Worm (Caenorhabditis elegans) whole organism, young adult: ENCODE measurements around the gene shc-3.

Source experiments
- B0035.1 ChIP-seq: sonication (generic microtip); optimal IDR thresholded peaks from 2 replicates; lab custom pipeline; 2016; ENCODE audit warnings: missing genetic modification characterization, mild to moderate bottlenecking, missing compliant biosample characterization, missing genotype, missing genetic modification reagents
- B0261.1 ChIP-seq: sonication (generic microtip); optimal IDR thresholded peaks from 2 replicates; lab custom pipeline; 2016; ENCODE audit warnings: mild to moderate bottlenecking, missing genetic modification characterization, moderate library complexity, missing compliant biosample characterization
- D2030.7 ChIP-seq: fragments of 200-800 bp; sonication (Bioruptor generic); IDR thresholded peaks from 2 replicates; pipeline ENCODE4 v1.3.6; 2022; ENCODE audit warnings: missing genetic modification reagents, missing genetic modification characterization, missing compliant biosample characterization
- F52B5.7 ChIP-seq: sonication (generic microtip); optimal IDR thresholded peaks from 2 replicates; lab custom pipeline; 2016; ENCODE audit warnings: mild to moderate bottlenecking, missing genetic modification characterization, missing compliant biosample characterization
- Y95B8A.8 ChIP-seq: fragments of 200-800 bp; sonication (Bioruptor generic); IDR thresholded peaks from 2 replicates; pipeline ENCODE4 v1.3.6; 2022; ENCODE audit warnings: missing genetic modification reagents, missing genetic modification characterization, missing compliant biosample characterization
- ZK185.1 ChIP-seq: sonication (generic microtip); optimal IDR thresholded peaks from 2 replicates; lab custom pipeline; 2016; ENCODE audit warnings: mild to moderate bottlenecking, missing genetic modification characterization, missing compliant biosample characterization; ENCODE audit not compliant: poor library complexity, severe bottlenecking
- ama-1 ChIP-seq, 3 experiments: fragments of 150-350 bp in 1 of 3; sonication (generic microtip) in 2 of 3; optimal IDR thresholded peaks; 2 replicates each; lab custom pipeline; 2014 to 2018; ENCODE audit warnings: missing biosample characterization in 2 of 3, missing genetic modification characterization in 2 of 3, missing genetic modification reagents in 2 of 3
- aptf-2 ChIP-seq: fragments of 200-800 bp; sonication (Bioruptor generic); conservative IDR thresholded peaks from 2 replicates; pipeline ENCODE4 v1.3.6; 2022; ENCODE audit warnings: missing genetic modification reagents, missing genetic modification characterization, missing compliant biosample characterization
- attf-3 ChIP-seq: fragments of 200-800 bp; sonication (Bioruptor generic); conservative IDR thresholded peaks from 2 replicates; pipeline ENCODE4 v1.3.6; 2022; ENCODE audit warnings: missing genetic modification reagents, missing genetic modification characterization, missing compliant biosample characterization
- attf-5 ChIP-seq: fragments of 200-800 bp; sonication (Bioruptor generic); optimal IDR thresholded peaks from 2 replicates; lab custom pipeline; 2018; ENCODE audit warnings: mild to moderate bottlenecking, missing genetic modification characterization, missing compliant biosample characterization
- attf-6 ChIP-seq: fragments of 200-800 bp; sonication (Bioruptor generic); IDR thresholded peaks from 2 replicates; pipeline ENCODE4 v1.3.6; 2022; ENCODE audit warnings: missing genetic modification reagents, missing genetic modification characterization, missing compliant biosample characterization
- bed-2 ChIP-seq: fragments of 200-800 bp; sonication (Bioruptor generic); IDR thresholded peaks from 2 replicates; pipeline ENCODE4 v1.3.6; 2022; ENCODE audit warnings: missing genetic modification reagents, missing genetic modification characterization, missing compliant biosample characterization
- cebp-2 ChIP-seq: fragments of 200-800 bp; sonication (Bioruptor generic); IDR thresholded peaks from 2 replicates; pipeline ENCODE4 v1.3.6; 2022; ENCODE audit warnings: missing genetic modification characterization, missing compliant biosample characterization
- ceh-40 ChIP-seq: fragments of 200-800 bp; sonication (Bioruptor generic); IDR thresholded peaks from 2 replicates; pipeline ENCODE4 v1.3.6; 2022; ENCODE audit warnings: missing genetic modification characterization, missing compliant biosample characterization
- die-1 ChIP-seq: sonication (generic microtip); optimal IDR thresholded peaks from 2 replicates; lab custom pipeline; 2016; ENCODE audit warnings: missing genotype, mild to moderate bottlenecking, missing genetic modification characterization, missing compliant biosample characterization
- egl-18 ChIP-seq: fragments of 200-800 bp; sonication (Bioruptor generic); IDR thresholded peaks from 2 replicates; pipeline ENCODE4 v1.3.6; 2022; ENCODE audit warnings: missing genetic modification reagents, missing genetic modification characterization, missing compliant biosample characterization
- egl-44 ChIP-seq: fragments of 200-800 bp; sonication (Bioruptor generic); IDR thresholded peaks from 2 replicates; pipeline ENCODE4 v1.3.6; 2022; ENCODE audit warnings: missing genetic modification reagents, missing genetic modification characterization, missing compliant biosample characterization
- ets-4 ChIP-seq: fragments of 200-800 bp; sonication (Bioruptor generic); optimal IDR thresholded peaks from 2 replicates; lab custom pipeline; 2018; ENCODE audit warnings: mild to moderate bottlenecking, missing genetic modification characterization, missing compliant biosample characterization
- hlh-12 ChIP-seq: sonication (generic microtip); optimal IDR thresholded peaks from 2 replicates; lab custom pipeline; 2016; ENCODE audit warnings: missing genetic modification characterization, missing compliant biosample characterization
- hsf-1 ChIP-seq: fragments of 200-800 bp; sonication (Bioruptor generic); IDR thresholded peaks from 2 replicates; pipeline ENCODE4 v1.3.6; 2022; ENCODE audit warnings: missing genetic modification reagents, missing genetic modification characterization, missing compliant biosample characterization
- lin-26 ChIP-seq: fragments of 200-800 bp; sonication (Bioruptor generic); IDR thresholded peaks from 2 replicates; pipeline ENCODE4 v1.3.6; 2022; ENCODE audit warnings: missing genetic modification reagents, missing genetic modification characterization, missing compliant biosample characterization
- lin-54 ChIP-seq: fragments of 200-800 bp; sonication (Bioruptor generic); optimal IDR thresholded peaks from 2 replicates; lab custom pipeline; 2018; ENCODE audit warnings: mild to moderate bottlenecking, missing genetic modification characterization, missing compliant biosample characterization
- madf-3 ChIP-seq: fragments of 200-800 bp; sonication (Bioruptor generic); IDR thresholded peaks from 2 replicates; pipeline ENCODE4 v1.3.6; 2022; ENCODE audit warnings: missing genetic modification reagents, missing genetic modification characterization, missing compliant biosample characterization
- mel-28 ChIP-seq: sonication (generic microtip); optimal IDR thresholded peaks from 2 replicates; lab custom pipeline; 2016; ENCODE audit warnings: borderline replicate concordance, mild to moderate bottlenecking, missing genetic modification characterization, missing compliant biosample characterization
- nfya-2 ChIP-seq: fragments of 200-800 bp; sonication (Bioruptor generic); IDR thresholded peaks from 2 replicates; pipeline ENCODE4 v1.3.6; 2022; ENCODE audit warnings: missing genetic modification reagents, missing genetic modification characterization, missing compliant biosample characterization
- nhr-120 ChIP-seq: fragments of 200-800 bp; sonication (Bioruptor generic); IDR thresholded peaks from 2 replicates; pipeline ENCODE4 v1.3.6; 2022; ENCODE audit warnings: missing genetic modification characterization, missing compliant biosample characterization
- nhr-80 ChIP-seq: sonication (generic microtip); optimal IDR thresholded peaks from 2 replicates; lab custom pipeline; 2016; ENCODE audit warnings: missing genetic modification characterization, missing compliant biosample characterization
- pbrm-1 ChIP-seq: fragments of 200-800 bp; sonication (Bioruptor generic); IDR thresholded peaks from 2 replicates; pipeline ENCODE4 v1.3.6; 2022; ENCODE audit warnings: missing genetic modification reagents, missing genetic modification characterization, missing compliant biosample characterization
- rcor-1 ChIP-seq: fragments of 200-800 bp; sonication (Bioruptor generic); IDR thresholded peaks from 2 replicates; pipeline ENCODE4 v1.3.6; 2022; ENCODE audit warnings: missing genetic modification reagents, missing genetic modification characterization, missing compliant biosample characterization
- rpc-1 ChIP-seq, 2 experiments: fragments of 150-350 bp in 1 of 2; sonication (generic microtip) in 1 of 2; optimal IDR thresholded peaks; 2 replicates each; lab custom pipeline; 2014 to 2018; ENCODE audit warnings: missing biosample characterization in 1 of 2, missing genetic modification characterization in 1 of 2, missing genetic modification reagents in 1 of 2, missing genotype in 1 of 2
- snpc-3.4 ChIP-seq: sonication (generic microtip); optimal IDR thresholded peaks from 2 replicates; lab custom pipeline; 2017; ENCODE audit warnings: missing genetic modification characterization, mild to moderate bottlenecking, missing compliant biosample characterization, antibody characterized with exemption, moderate library complexity, missing genotype, missing genetic modification reagents
- snpc-4 ChIP-seq, 5 experiments: fragments of 150-350 bp in 1 of 5; sonication (generic microtip) in 4 of 5; optimal IDR thresholded peaks; 2 replicates each; lab custom pipeline; 2014 to 2018; ENCODE audit warnings: missing genetic modification characterization in 5 of 5, missing biosample characterization in 3 of 5, antibody characterized with exemption in 2 of 5, mild to moderate bottlenecking in 2 of 5, missing compliant biosample characterization in 2 of 5, missing genotype in 2 of 5, moderate library complexity in 2 of 5, missing genetic modification reagents in 1 of 5
- tbp1 ChIP-seq: fragments of 200-800 bp; sonication (Bioruptor generic); optimal IDR thresholded peaks from 2 replicates; lab custom pipeline; 2018; ENCODE audit warnings: mild to moderate bottlenecking, missing genetic modification characterization, missing compliant biosample characterization
- tbx-9 ChIP-seq: sonication (generic microtip); optimal IDR thresholded peaks from 2 replicates; lab custom pipeline; 2016; ENCODE audit warnings: borderline replicate concordance, missing genetic modification characterization, inconsistent platforms, missing compliant biosample characterization
- tlf-1 ChIP-seq: fragments of 200-800 bp; sonication (Bioruptor generic); optimal IDR thresholded peaks from 2 replicates; lab custom pipeline; 2018; ENCODE audit warnings: mild to moderate bottlenecking, missing genetic modification characterization, missing compliant biosample characterization
- zim-3 ChIP-seq: sonication (generic microtip); optimal IDR thresholded peaks from 2 replicates; lab custom pipeline; 2017; ENCODE audit warnings: mild to moderate bottlenecking, missing genetic modification characterization, moderate library complexity, missing compliant biosample characterization
- ztf-18 ChIP-seq: sonication (generic microtip); optimal IDR thresholded peaks from 2 replicates; lab custom pipeline; 2016; ENCODE audit warnings: missing genotype, mild to moderate bottlenecking, missing genetic modification characterization, missing compliant biosample characterization
- ztf-22 ChIP-seq: fragments of 200-800 bp; sonication (Bioruptor generic); optimal IDR thresholded peaks from 2 replicates; lab custom pipeline; 2018; ENCODE audit warnings: mild to moderate bottlenecking, missing genetic modification characterization, moderate library complexity, missing compliant biosample characterization
- ztf-25 ChIP-seq: fragments of 200-800 bp; sonication (Bioruptor generic); IDR thresholded peaks from 2 replicates; pipeline ENCODE4 v1.3.6; 2022; ENCODE audit warnings: missing genetic modification reagents, missing genetic modification characterization, missing compliant biosample characterization

Gene shc-3

DNA sequence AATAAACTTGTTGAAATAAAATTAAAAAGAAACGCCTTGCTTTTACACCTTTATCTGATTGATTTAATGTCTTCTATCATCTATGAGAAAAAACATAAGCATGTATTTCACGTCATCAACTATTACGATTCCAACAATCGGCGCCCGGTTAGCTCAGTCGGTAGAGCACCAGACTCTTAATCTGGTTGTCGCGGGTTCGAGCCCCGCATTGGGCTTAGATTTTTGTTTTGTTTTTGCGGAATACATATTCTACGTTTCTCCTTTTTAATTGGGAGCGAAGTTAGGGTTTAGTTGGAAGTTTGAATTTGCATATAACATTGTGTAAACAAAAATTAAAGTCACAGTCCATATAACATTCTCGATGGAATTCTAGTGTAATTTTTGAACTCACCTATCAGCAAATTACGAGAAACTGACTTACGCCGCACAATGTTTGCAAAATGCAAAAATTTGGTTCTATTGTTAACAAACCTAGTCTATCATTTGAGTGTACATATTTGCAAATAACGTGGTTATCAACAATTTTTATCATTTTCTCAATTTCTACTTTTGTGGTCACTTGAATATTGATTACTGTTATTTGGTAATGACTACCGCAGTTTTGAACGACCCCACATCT is at the start of gene shc-3:
TSS of gene shc-3 (plus strand) at position 484 of the 619 bp plus-strand sequence.
- TF ChIP-seq die-1 (tag; lab: Kevin White, UChicago) (peak; percentile 41), hsf-1 (GFP tag; lab: Robert Waterston, UW) (no peak), egl-18 (no peak), lin-26 (GFP tag; lab: Robert Waterston, UW) (peak; percentile 73), nhr-80 (tag; lab: Kevin White, UChicago) (peak; percentile 4), ceh-40 (GFP tag; lab: Robert Waterston, UW) (no peak), hlh-12 (tag; lab: Kevin White, UChicago) (no peak), snpc-3.4 (tag; lab: Kevin White, UChicago) (peak; percentile 49), egl-44 (GFP tag; lab: Robert Waterston, UW) (no peak), rcor-1 (GFP tag; lab: Robert Waterston, UW) (no peak), nhr-120 (GFP tag; lab: Robert Waterston, UW) (no peak), attf-5 (GFP tag; lab: Kevin White, UChicago) (no peak), lin-54 (GFP tag; lab: Kevin White, UChicago) (no peak), D2030.7 (GFP tag; lab: Robert Waterston, UW) (peak; percentile 54), ztf-22 (GFP tag; lab: Kevin White, UChicago) (no peak), nfya-2 (GFP tag; lab: Robert Waterston, UW) (no peak), ets-4 (no peak), rpc-1 (optimal IDR thresholded peaks at IDR 0.05; lab: Kevin White, UChicago) (peak; percentile 74), rpc-1 (tag; optimal IDR thresholded peaks at IDR 0.05; lab: Kevin White, UChicago) (peak; percentile 86), ztf-18 (tag; lab: Kevin White, UChicago) (peak; percentile 16), F52B5.7 (no peak), madf-3 (GFP tag; lab: Robert Waterston, UW) (no peak), snpc-4 (GFP tag; optimal IDR thresholded peaks at IDR 0.05; lab: Kevin White, UChicago) (no peak), snpc-4 (tag; optimal IDR thresholded peaks at IDR 0.05; lab: Kevin White, UChicago) (peak in 1 of 4 experiments; percentile 66), mel-28 (tag; lab: Kevin White, UChicago) (no peak), zim-3 (tag; lab: Kevin White, UChicago) (no peak), B0261.1 (tag; lab: Kevin White, UChicago) (peak; percentile 69), tbx-9 (tag; lab: Kevin White, UChicago) (no peak), ZK185.1 (tag; lab: Kevin White, UChicago) (peak; percentile 33), tbp1 (GFP tag; lab: Kevin White, UChicago) (peak; percentile 92), pbrm-1 (GFP tag; lab: Robert Waterston, UW) (0 out of 2 replicates have a peak, but pooled peaks have one; percentile 9), attf-6 (GFP tag; lab: Robert Waterston, UW) (no peak), Y95B8A.8 (GFP tag; lab: Robert Waterston, UW) (no peak; the same call in 1 of the 2 replicates), cebp-2 (GFP tag; lab: Robert Waterston, UW) (no peak), aptf-2 (GFP tag; lab: Robert Waterston, UW) (no peak), B0035.1 (tag; lab: Kevin White, UChicago) (no peak), bed-2 (GFP tag; lab: Robert Waterston, UW) (no peak), tlf-1 (no peak), ztf-25 (GFP tag; lab: Robert Waterston, UW) (0 out of 2 replicates have a peak, but pooled peaks have one; percentile 31), ama-1 (optimal IDR thresholded peaks at IDR 0.05; lab: Kevin White, UChicago) (no peak), ama-1 (GFP tag; optimal IDR thresholded peaks at IDR 0.05; lab: Kevin White, UChicago) (no peak), attf-3 (GFP tag; lab: Robert Waterston, UW) (no peak)
